Worm (Caenorhabditis elegans) whole organism, early embryonic: ENCODE results near the gene fipr-16.

Experiments used
- B0310.2 ChIP-seq: sonication (generic microtip); optimal IDR thresholded peaks from 2 replicates; lab custom pipeline; 2016; ENCODE audit warnings: mild to moderate bottlenecking, missing genetic modification characterization, missing compliant biosample characterization
- F13C5.2 ChIP-seq: sonication (generic microtip); optimal IDR thresholded peaks from 2 replicates; lab custom pipeline; 2017; ENCODE audit warnings: mild to moderate bottlenecking, missing genetic modification characterization, inconsistent platforms, missing compliant biosample characterization
- aly-1 ChIP-seq: sonication (generic microtip); optimal IDR thresholded peaks from 2 replicates; lab custom pipeline; 2016; ENCODE audit warnings: missing genetic modification characterization, missing compliant biosample characterization
- ama-1 ChIP-seq: fragments of 150-350 bp; optimal IDR thresholded peaks from 2 replicates; lab custom pipeline; 2014
- ceh-13 ChIP-seq: fragments of 200-800 bp; sonication (Bioruptor generic); optimal IDR thresholded peaks from 2 replicates; lab custom pipeline; 2018; ENCODE audit warnings: mild to moderate bottlenecking, missing genetic modification characterization, missing compliant biosample characterization
- ceh-36 ChIP-seq: sonication (generic microtip); optimal IDR thresholded peaks from 2 replicates; lab custom pipeline; 2016; ENCODE audit warnings: missing genetic modification characterization, inconsistent platforms, missing compliant biosample characterization
- ets-7 ChIP-seq: sonication (generic microtip); optimal IDR thresholded peaks from 2 replicates; lab custom pipeline; 2016; ENCODE audit warnings: missing genotype, missing genetic modification characterization, missing compliant biosample characterization
- flt-1 ChIP-seq: fragments of 200-800 bp; sonication (Bioruptor generic); IDR thresholded peaks from 2 replicates; pipeline ENCODE4 v1.3.6; 2022; ENCODE audit warnings: missing genetic modification characterization, missing compliant biosample characterization
- hmbx-1 ChIP-seq: sonication (generic microtip); optimal IDR thresholded peaks from 2 replicates; lab custom pipeline; 2016; ENCODE audit warnings: mild to moderate bottlenecking, missing genetic modification characterization, missing compliant biosample characterization
- hmg-4 ChIP-seq: fragments of 200-800 bp; sonication (Bioruptor generic); optimal IDR thresholded peaks from 2 replicates; lab custom pipeline; 2018; ENCODE audit warnings: mild to moderate bottlenecking, missing genetic modification characterization, missing compliant biosample characterization
- hnd-1 ChIP-seq: sonication (generic microtip); optimal IDR thresholded peaks from 2 replicates; lab custom pipeline; 2016; ENCODE audit warnings: missing genetic modification characterization, missing compliant biosample characterization
- pes-1 ChIP-seq: fragments of 200-800 bp; sonication (Bioruptor generic); IDR thresholded peaks from 2 replicates; pipeline ENCODE4 v1.3.6; 2022; ENCODE audit warnings: missing genetic modification reagents, missing genetic modification characterization, missing compliant biosample characterization
- scrt-1 ChIP-seq: fragments of 200-800 bp; sonication (Bioruptor generic); IDR thresholded peaks from 2 replicates; pipeline ENCODE4 v1.3.6; 2022; ENCODE audit warnings: missing genetic modification characterization, missing compliant biosample characterization
- sea-1 ChIP-seq: fragments of 200-800 bp; sonication (Bioruptor generic); conservative IDR thresholded peaks from 2 replicates; pipeline ENCODE4 v1.3.6; 2022; ENCODE audit warnings: missing genetic modification characterization, missing compliant biosample characterization
- tbx-11 ChIP-seq: fragments of 200-800 bp; sonication (Bioruptor generic); IDR thresholded peaks from 2 replicates; pipeline ENCODE4 v1.3.6; 2022; ENCODE audit warnings: missing genetic modification characterization, missing compliant biosample characterization
- tbx-37 ChIP-seq: fragments of 200-800 bp; sonication (Bioruptor generic); conservative IDR thresholded peaks from 2 replicates; pipeline ENCODE4 v1.3.6; 2022; ENCODE audit warnings: missing genetic modification reagents, missing genetic modification characterization, missing compliant biosample characterization
- tra-4 ChIP-seq: sonication (generic microtip); optimal IDR thresholded peaks from 2 replicates; lab custom pipeline; 2017; ENCODE audit warnings: missing genetic modification characterization, missing compliant biosample characterization

The fipr-16 gene

DNA sequence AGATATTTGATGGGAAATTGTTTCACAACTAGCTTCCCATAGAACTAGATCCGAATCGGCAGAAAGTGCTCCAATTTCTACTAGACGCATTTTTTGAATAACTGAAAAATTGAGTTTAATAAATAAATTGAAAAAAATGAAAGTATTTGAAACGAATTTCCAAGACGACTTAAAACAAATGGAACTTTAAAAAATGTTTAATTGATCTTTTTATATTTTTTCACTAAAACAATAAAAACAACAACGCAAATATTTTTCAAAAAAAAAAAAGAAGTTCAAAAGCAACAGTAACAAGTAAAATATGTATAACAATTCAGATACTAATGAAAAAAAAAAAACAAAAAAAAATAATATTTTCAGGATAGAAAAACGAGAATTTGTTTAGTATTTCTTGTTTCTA is 18.9 kb upstream of the fipr-16 start, which contains the start of gene C06E1.9:
Gene C06E1.9 (minus strand): TSS at position 101 of the 400 bp plus-strand sequence.
- no peak for TF ChIP-seq hmbx-1 (tag; lab: Kevin White, UChicago)
- TF ChIP-seq F13C5.2 = no peak
- no peak for TF ChIP-seq aly-1 (tag; lab: Kevin White, UChicago)

DNA sequence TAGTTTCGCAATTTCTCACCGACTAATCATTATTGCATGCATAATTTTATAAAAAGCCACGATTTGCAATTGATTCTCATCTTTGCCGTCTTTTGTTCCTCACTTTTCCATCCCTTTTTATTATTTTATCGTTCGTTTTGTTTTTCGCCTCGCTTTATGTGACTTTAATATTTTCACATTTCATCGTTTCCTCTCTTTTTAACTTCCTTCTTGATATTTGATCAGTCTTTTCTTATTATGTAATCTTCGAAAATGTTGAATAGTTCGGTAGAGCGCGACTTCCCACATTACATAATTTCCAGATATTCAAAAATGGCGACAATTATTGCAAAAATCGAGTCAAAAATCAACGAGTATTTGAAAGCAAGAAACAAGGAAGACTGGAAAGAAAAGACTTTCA is 14.8 kb upstream of the fipr-16 start, which contains the start of gene C06E1.1:
Gene C06E1.1 (plus strand): TSS at position 301 of the 400 bp plus-strand sequence.
- TF ChIP-seq B0310.2 (tag; lab: Kevin White, UChicago) = no peak
- TF ChIP-seq scrt-1 (GFP tag; lab: Robert Waterston, UW) = no peak
- no peak for TF ChIP-seq flt-1 (GFP tag; lab: Robert Waterston, UW)
- no peak for TF ChIP-seq F13C5.2
- no peak for TF ChIP-seq ets-7 (tag; lab: Kevin White, UChicago)
- no peak for TF ChIP-seq pes-1
- TF ChIP-seq ceh-13 (GFP tag; lab: Kevin White, UChicago) = no peak

DNA sequence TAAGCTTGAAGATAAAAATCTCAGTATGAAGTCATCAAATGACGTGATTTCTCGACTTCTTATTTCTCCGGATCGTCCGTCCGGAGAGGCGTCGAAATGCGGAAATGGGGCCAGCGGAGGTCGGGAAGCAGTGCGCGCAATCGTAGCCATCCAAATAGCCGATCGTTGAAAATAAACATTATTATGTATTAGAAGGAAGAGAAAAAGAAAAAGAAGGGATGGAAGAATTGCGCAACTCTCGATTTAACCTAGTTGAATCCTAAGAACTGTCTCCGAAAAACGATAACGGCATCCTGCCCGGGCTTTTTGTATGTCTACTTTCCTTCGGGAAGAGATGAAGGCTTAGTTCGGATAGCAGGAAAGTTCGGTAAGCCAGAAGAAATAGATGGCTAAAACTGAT is 11.4 kb upstream of the fipr-16 start:
- TF ChIP-seq ama-1 (no peak), F13C5.2 (no peak), hmbx-1 (tag; lab: Kevin White, UChicago) (no peak), hmg-4 (GFP tag; lab: Kevin White, UChicago) (no peak), hnd-1 (tag; lab: Kevin White, UChicago) (no peak), B0310.2 (tag; lab: Kevin White, UChicago) (no peak), sea-1 (GFP tag; lab: Robert Waterston, UW) (no peak), ceh-13 (GFP tag; lab: Kevin White, UChicago) (no peak), tbx-11 (GFP tag; lab: Robert Waterston, UW) (no peak), ceh-36 (tag; lab: Kevin White, UChicago) (no peak), flt-1 (GFP tag; lab: Robert Waterston, UW) (no peak), tra-4 (tag; lab: Kevin White, UChicago) (no peak), ets-7 (tag; lab: Kevin White, UChicago) (no peak)

DNA sequence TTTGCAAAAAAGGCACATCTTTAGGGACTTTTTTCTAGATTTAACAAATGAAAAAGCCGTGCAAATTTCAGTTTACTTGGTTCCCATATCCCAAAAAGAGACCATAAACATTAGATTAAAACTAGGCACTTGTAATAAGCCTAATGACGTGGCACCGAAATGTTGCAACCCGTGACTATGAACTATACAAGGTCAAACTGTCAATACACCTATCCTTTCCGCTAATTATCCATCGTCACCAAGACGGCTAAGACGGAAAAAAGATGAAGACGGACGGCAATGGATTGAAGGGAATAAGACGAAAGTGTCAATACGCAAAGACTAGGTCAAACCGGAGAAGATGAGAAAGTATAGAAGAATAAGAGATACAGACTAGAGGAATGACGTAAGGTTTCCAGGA is 8.2 kb upstream of the fipr-16 start:
- TF ChIP-seq pes-1 (no peak), ets-7 (tag; lab: Kevin White, UChicago) (no peak), scrt-1 (GFP tag; lab: Robert Waterston, UW) (no peak), hmg-4 (GFP tag; lab: Kevin White, UChicago) (no peak), tbx-37 (GFP tag; lab: Robert Waterston, UW) (no peak), hmbx-1 (tag; lab: Kevin White, UChicago) (no peak), sea-1 (GFP tag; lab: Robert Waterston, UW) (no peak), hnd-1 (tag; lab: Kevin White, UChicago) (no peak), tra-4 (tag; lab: Kevin White, UChicago) (no peak), flt-1 (GFP tag; lab: Robert Waterston, UW) (no peak), aly-1 (tag; lab: Kevin White, UChicago) (no peak), F13C5.2 (no peak), B0310.2 (tag; lab: Kevin White, UChicago) (no peak), tbx-11 (GFP tag; lab: Robert Waterston, UW) (no peak), ama-1 (no peak)

DNA sequence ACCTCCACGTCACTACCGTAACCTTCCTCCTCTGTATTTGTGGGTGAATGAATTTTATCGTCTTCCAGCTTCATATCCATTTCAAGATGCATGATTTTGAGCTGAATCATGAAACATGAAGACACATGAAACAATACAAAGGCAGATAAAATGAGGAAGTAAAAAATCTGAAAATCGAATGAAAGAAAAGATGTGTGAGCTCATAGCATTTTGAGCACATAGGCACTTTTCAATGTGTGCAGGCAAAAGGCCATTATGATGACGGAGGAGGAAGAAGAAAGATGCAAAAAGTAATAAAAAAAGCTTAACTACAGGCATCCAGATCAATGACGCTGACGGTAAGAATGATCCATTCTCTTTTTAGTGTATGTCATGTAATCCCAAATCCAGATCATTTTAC is 7.0 kb upstream of the fipr-16 start, which contains the start of gene ztf-30:
Gene ztf-30 (minus strand): TSS at position 101 of the 400 bp plus-strand sequence.
- no peak for TF ChIP-seq ets-7 (tag; lab: Kevin White, UChicago)
- no peak for TF ChIP-seq ceh-13 (GFP tag; lab: Kevin White, UChicago)
- no peak for TF ChIP-seq flt-1 (GFP tag; lab: Robert Waterston, UW)
- no peak for TF ChIP-seq tra-4 (tag; lab: Kevin White, UChicago)
- TF ChIP-seq tbx-37 (GFP tag; lab: Robert Waterston, UW) = no peak
- no peak for TF ChIP-seq ceh-36 (tag; lab: Kevin White, UChicago)
- TF ChIP-seq pes-1 = no peak
- no peak for TF ChIP-seq scrt-1 (GFP tag; lab: Robert Waterston, UW)
- TF ChIP-seq hmbx-1 (tag; lab: Kevin White, UChicago) = no peak

DNA sequence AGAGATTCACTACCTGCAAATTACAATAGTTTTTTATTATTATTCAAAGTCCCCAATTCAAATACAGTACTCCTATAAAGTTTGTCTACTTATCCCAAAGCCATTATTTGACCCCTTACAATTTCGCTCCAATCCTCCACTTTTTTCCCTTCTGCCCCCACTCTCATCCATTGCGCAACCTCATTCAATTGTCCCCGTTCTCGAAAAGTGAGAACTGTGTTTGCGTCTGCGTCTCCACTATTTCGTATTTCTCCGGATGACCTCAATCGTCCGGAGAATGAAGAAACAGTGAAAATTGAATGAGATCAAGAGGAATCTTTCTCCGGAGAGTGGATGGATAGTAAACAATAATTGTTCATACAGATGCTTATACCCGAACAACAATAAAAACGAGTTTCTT is 5.9 kb upstream of the fipr-16 start:
- no peak for TF ChIP-seq scrt-1 (GFP tag; lab: Robert Waterston, UW)
- no peak for TF ChIP-seq ama-1
- TF ChIP-seq pes-1 = no peak
- TF ChIP-seq flt-1 (GFP tag; lab: Robert Waterston, UW) = no peak
- TF ChIP-seq F13C5.2 = no peak
- no peak for TF ChIP-seq ceh-36 (tag; lab: Kevin White, UChicago)
- no peak for TF ChIP-seq tbx-11 (GFP tag; lab: Robert Waterston, UW)
- TF ChIP-seq ets-7 (tag; lab: Kevin White, UChicago) = no peak
- no peak for TF ChIP-seq tra-4 (tag; lab: Kevin White, UChicago)

DNA sequence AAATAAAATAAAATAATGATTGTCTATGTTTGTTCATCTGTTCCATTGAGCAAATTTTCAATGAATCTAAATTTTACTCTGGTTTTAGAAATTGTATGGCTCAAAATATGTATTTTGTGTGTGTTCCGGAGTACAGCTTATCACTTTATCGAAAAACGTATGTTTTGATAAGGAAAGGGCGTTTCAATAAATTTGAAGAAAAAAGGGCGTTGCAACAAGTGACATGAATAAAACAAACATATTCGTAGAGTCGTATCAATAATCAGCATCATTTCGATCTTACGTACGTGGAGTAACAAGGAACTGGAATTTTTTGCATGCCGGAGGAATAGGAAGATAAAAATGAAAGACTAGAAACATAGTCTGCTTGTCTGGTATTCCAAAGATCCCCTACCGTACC is 3.3 kb upstream of the fipr-16 start:
- TF ChIP-seq ceh-36 (tag; lab: Kevin White, UChicago) (no peak), tra-4 (tag; lab: Kevin White, UChicago) (no peak), ama-1 (no peak)

DNA sequence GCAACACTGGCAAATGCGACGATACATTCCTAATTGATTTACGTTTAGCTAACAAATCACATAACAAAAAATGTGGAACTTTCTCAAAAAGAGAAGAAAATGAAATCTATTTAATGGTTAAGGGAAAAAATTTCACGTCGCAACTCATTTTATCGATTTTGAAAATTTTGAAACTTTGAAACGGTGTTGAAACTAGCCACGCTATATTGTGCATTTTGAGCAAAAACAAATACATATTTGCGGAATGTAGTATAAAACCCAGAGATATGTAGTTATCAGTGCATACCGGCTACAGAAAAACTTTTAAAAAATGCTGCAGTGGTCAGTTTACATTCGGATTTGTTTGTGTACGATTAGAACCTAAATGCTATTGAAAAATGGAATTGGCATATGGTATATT is 2.8 kb upstream of the fipr-16 start, which contains the start of gene C06E1.7:
Gene C06E1.7 (minus strand): TSS at position 101 of the 400 bp plus-strand sequence.
- TF ChIP-seq ama-1 = no peak
- TF ChIP-seq hnd-1 (tag; lab: Kevin White, UChicago) = no peak
- TF ChIP-seq hmg-4 (GFP tag; lab: Kevin White, UChicago) = no peak
- TF ChIP-seq hmbx-1 (tag; lab: Kevin White, UChicago) = no peak
- TF ChIP-seq F13C5.2 = no peak
- TF ChIP-seq flt-1 (GFP tag; lab: Robert Waterston, UW) = no peak
